Worm (Caenorhabditis elegans) whole organism, late embryonic: ENCODE data around the gene C49A9.3.

Experiments used
- C08G9.2 ChIP-seq: sonication (generic microtip); optimal IDR thresholded peaks from 2 replicates; lab custom pipeline; 2016; ENCODE audit warnings: mild to moderate bottlenecking, missing genetic modification characterization, moderate library complexity, missing compliant biosample characterization
- C38D4.7 ChIP-seq: fragments of 200-800 bp; sonication (Bioruptor generic); optimal IDR thresholded peaks from 2 replicates; lab custom pipeline; 2018; ENCODE audit warnings: mild to moderate bottlenecking, missing genetic modification characterization, moderate library complexity, missing compliant biosample characterization
- F13H6.1 ChIP-seq: sonication (generic microtip); optimal IDR thresholded peaks from 2 replicates; lab custom pipeline; 2016; ENCODE audit warnings: missing genetic modification characterization, missing compliant biosample characterization
- T23F11.4 ChIP-seq: fragments of 200-800 bp; sonication (Bioruptor generic); optimal IDR thresholded peaks from 2 replicates; lab custom pipeline; 2018; ENCODE audit warnings: mild to moderate bottlenecking, missing genetic modification characterization, missing compliant biosample characterization
- ahr-1 ChIP-seq: sonication (generic microtip); optimal IDR thresholded peaks from 2 replicates; lab custom pipeline; 2016; ENCODE audit warnings: missing genetic modification characterization, missing compliant biosample characterization
- ama-1 ChIP-seq: fragments of 150-350 bp; optimal IDR thresholded peaks from 2 replicates; lab custom pipeline; 2014
- ceh-14 ChIP-seq: sonication (generic microtip); optimal IDR thresholded peaks from 2 replicates; lab custom pipeline; 2016; ENCODE audit warnings: missing genotype, missing genetic modification characterization, missing compliant biosample characterization
- ceh-18 ChIP-seq: sonication (generic microtip); optimal IDR thresholded peaks from 2 replicates; lab custom pipeline; 2016; ENCODE audit warnings: missing genetic modification characterization, missing compliant biosample characterization
- ceh-19 ChIP-seq: fragments of 200-800 bp; sonication (Bioruptor generic); optimal IDR thresholded peaks from 2 replicates; lab custom pipeline; 2018; ENCODE audit warnings: mild to moderate bottlenecking, missing genetic modification characterization, missing compliant biosample characterization
- ceh-2 ChIP-seq: sonication (generic microtip); optimal IDR thresholded peaks from 2 replicates; lab custom pipeline; 2016; ENCODE audit warnings: missing genotype, missing genetic modification characterization, missing compliant biosample characterization
- ceh-22 ChIP-seq: sonication (generic microtip); optimal IDR thresholded peaks from 2 replicates; lab custom pipeline; 2017; ENCODE audit warnings: missing biosample characterization, missing genetic modification characterization
- ceh-24 ChIP-seq: sonication (generic microtip); optimal IDR thresholded peaks from 2 replicates; lab custom pipeline; 2016; ENCODE audit warnings: mild to moderate bottlenecking, missing genetic modification characterization, missing compliant biosample characterization
- ceh-30 ChIP-seq: fragments of 150-350 bp; optimal IDR thresholded peaks from 2 replicates; lab custom pipeline; 2014; ENCODE audit warnings: missing biosample characterization, missing genetic modification characterization
- ceh-45 ChIP-seq: fragments of 200-800 bp; sonication (Bioruptor generic); IDR thresholded peaks from 2 replicates; pipeline ENCODE4 v1.3.6; 2022; ENCODE audit warnings: missing genetic modification reagents, missing genetic modification characterization, missing compliant biosample characterization
- ceh-48 ChIP-seq: sonication (generic microtip); optimal IDR thresholded peaks from 2 replicates; lab custom pipeline; 2016; ENCODE audit warnings: missing genetic modification characterization, inconsistent platforms, missing compliant biosample characterization
- ceh-6 ChIP-seq: fragments of 200-800 bp; sonication (Bioruptor generic); optimal IDR thresholded peaks from 2 replicates; lab custom pipeline; 2018; ENCODE audit warnings: mild to moderate bottlenecking, missing genetic modification characterization, missing compliant biosample characterization
- dmd-4 ChIP-seq: sonication (generic microtip); optimal IDR thresholded peaks from 2 replicates; lab custom pipeline; 2016; ENCODE audit warnings: borderline replicate concordance, missing genetic modification characterization, missing compliant biosample characterization
- dve-1 ChIP-seq: sonication (generic microtip); optimal IDR thresholded peaks from 2 replicates; lab custom pipeline; 2017; ENCODE audit warnings: antibody characterized with exemption, mild to moderate bottlenecking, missing genetic modification characterization, missing compliant biosample characterization
- elt-2 ChIP-seq: sonication (generic microtip); optimal IDR thresholded peaks from 2 replicates; lab custom pipeline; 2016; ENCODE audit warnings: missing genetic modification reagents, missing genetic modification characterization, missing compliant biosample characterization
- ets-4 ChIP-seq: sonication (generic microtip); optimal IDR thresholded peaks from 2 replicates; lab custom pipeline; 2016; ENCODE audit warnings: missing genetic modification characterization, missing compliant biosample characterization
- fkh-6 ChIP-seq: sonication (generic microtip); optimal IDR thresholded peaks from 2 replicates; lab custom pipeline; 2016; ENCODE audit warnings: missing genetic modification characterization, missing compliant biosample characterization
- hlh-13 ChIP-seq: fragments of 200-800 bp; sonication (Bioruptor generic); optimal IDR thresholded peaks from 2 replicates; lab custom pipeline; 2018; ENCODE audit warnings: mild to moderate bottlenecking, missing genetic modification characterization, missing compliant biosample characterization
- hlh-6 ChIP-seq: sonication (generic microtip); optimal IDR thresholded peaks from 2 replicates; lab custom pipeline; 2016; ENCODE audit warnings: missing genotype, missing genetic modification characterization, missing compliant biosample characterization
- lim-6 ChIP-seq: sonication (generic microtip); optimal IDR thresholded peaks from 2 replicates; lab custom pipeline; 2016; ENCODE audit warnings: missing genetic modification characterization, missing compliant biosample characterization
- madf-2 ChIP-seq: sonication (generic microtip); optimal IDR thresholded peaks from 2 replicates; lab custom pipeline; 2017; ENCODE audit warnings: missing genetic modification characterization, missing compliant biosample characterization
- nfya-1 ChIP-seq: sonication (generic microtip); optimal IDR thresholded peaks from 2 replicates; lab custom pipeline; 2017; ENCODE audit warnings: missing genetic modification characterization, mild to moderate bottlenecking, missing compliant biosample characterization, antibody characterized with exemption, moderate library complexity
- nhr-232 ChIP-seq: sonication (generic microtip); optimal IDR thresholded peaks from 2 replicates; lab custom pipeline; 2016; ENCODE audit warnings: missing genetic modification characterization, missing compliant biosample characterization
- npax-4 ChIP-seq: sonication (generic microtip); optimal IDR thresholded peaks from 2 replicates; lab custom pipeline; 2016; ENCODE audit warnings: missing genetic modification characterization, missing compliant biosample characterization
- pag-3 ChIP-seq: sonication (generic microtip); optimal IDR thresholded peaks from 2 replicates; lab custom pipeline; 2016; ENCODE audit warnings: missing compliant biosample characterization, missing genetic modification characterization, borderline replicate concordance
- pat-9 ChIP-seq: fragments of 200-800 bp; sonication (Bioruptor generic); optimal IDR thresholded peaks from 2 replicates; lab custom pipeline; 2018; ENCODE audit warnings: mild to moderate bottlenecking, missing genetic modification characterization, moderate library complexity, missing compliant biosample characterization
- pax-1 ChIP-seq: fragments of 150-350 bp; optimal IDR thresholded peaks from 2 replicates; lab custom pipeline; 2014; ENCODE audit warnings: missing biosample characterization, missing genetic modification characterization
- pha-4 ChIP-seq: fragments of 150-350 bp; optimal IDR thresholded peaks from 2 replicates; lab custom pipeline; 2018; ENCODE audit warnings: missing biosample characterization, missing genetic modification reagents, missing genetic modification characterization
- pqm-1 ChIP-seq: sonication (generic microtip); optimal IDR thresholded peaks from 2 replicates; lab custom pipeline; 2016; ENCODE audit warnings: missing genetic modification characterization, missing compliant biosample characterization
- pros-1 ChIP-seq: fragments of 150-350 bp; optimal IDR thresholded peaks from 2 replicates; lab custom pipeline; 2014; ENCODE audit warnings: missing biosample characterization, missing genetic modification reagents, missing genetic modification characterization
- ref-2 ChIP-seq: sonication (generic microtip); optimal IDR thresholded peaks from 2 replicates; lab custom pipeline; 2016; ENCODE audit warnings: missing genetic modification characterization, missing compliant biosample characterization
- syd-9 ChIP-seq: sonication (generic microtip); optimal IDR thresholded peaks from 2 replicates; lab custom pipeline; 2016; ENCODE audit warnings: mild to moderate bottlenecking, missing genetic modification characterization, moderate library complexity, missing compliant biosample characterization
- tbx-2 ChIP-seq: sonication (generic microtip); optimal IDR thresholded peaks from 2 replicates; lab custom pipeline; 2016; ENCODE audit warnings: missing genetic modification characterization, missing compliant biosample characterization
- ttx-3 ChIP-seq: sonication (generic microtip); optimal IDR thresholded peaks from 2 replicates; lab custom pipeline; 2016; ENCODE audit warnings: missing genetic modification reagents, missing genetic modification characterization, missing compliant biosample characterization
- unc-42 ChIP-seq: sonication (generic microtip); optimal IDR thresholded peaks from 2 replicates; lab custom pipeline; 2016; ENCODE audit warnings: missing genotype, missing genetic modification characterization, missing compliant biosample characterization
- unc-55 ChIP-seq: sonication (generic microtip); optimal IDR thresholded peaks from 2 replicates; lab custom pipeline; 2017; ENCODE audit warnings: missing biosample characterization, missing genetic modification reagents, missing genetic modification characterization
- unc-86 ChIP-seq: sonication (generic microtip); optimal IDR thresholded peaks from 2 replicates; lab custom pipeline; 2016; ENCODE audit warnings: missing genetic modification characterization, missing compliant biosample characterization
- zip-5 ChIP-seq: sonication (generic microtip); optimal IDR thresholded peaks from 2 replicates; lab custom pipeline; 2016; ENCODE audit warnings: missing genetic modification characterization, missing compliant biosample characterization
- ztf-16 ChIP-seq: sonication (generic microtip); optimal IDR thresholded peaks from 2 replicates; lab custom pipeline; 2017; ENCODE audit warnings: missing genetic modification characterization, missing compliant biosample characterization

Gene C49A9.3

DNA sequence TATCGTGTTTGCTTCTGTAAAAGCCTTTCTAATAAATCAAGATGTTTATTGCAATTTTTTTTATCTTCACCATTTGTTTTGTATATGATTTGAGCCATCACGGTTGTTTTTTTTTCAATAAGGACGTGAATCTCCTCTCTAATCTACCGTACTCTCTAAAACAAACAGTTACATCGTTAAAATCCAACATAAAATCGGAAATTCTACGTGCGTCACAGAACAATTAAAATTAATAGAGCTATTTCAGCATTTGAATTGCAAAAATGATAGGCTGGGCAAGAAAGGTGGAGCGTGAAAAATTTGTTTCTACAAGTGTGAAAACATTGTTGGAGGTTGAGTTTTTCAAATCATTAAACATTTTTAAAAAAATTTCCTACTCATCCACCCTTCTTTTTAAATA is 8.5 kb upstream of the C49A9.3 start, which contains the start of gene C49A9.5:
C49A9.5 (plus strand) TSS at position 271 of the 400 bp plus-strand sequence.
- no peak for TF ChIP-seq pha-4 (tag; lab: Kevin White, UChicago)
- TF ChIP-seq tbx-2 (tag; lab: Kevin White, UChicago) = no peak
- no peak for TF ChIP-seq ref-2
- no peak for TF ChIP-seq pax-1 (tag; lab: Kevin White, UChicago)
- TF ChIP-seq lim-6 (tag; lab: Kevin White, UChicago) = no peak
- TF ChIP-seq hlh-6 = no peak
- no peak for TF ChIP-seq nfya-1 (tag; lab: Kevin White, UChicago)
- no peak for TF ChIP-seq ets-4 (tag; lab: Kevin White, UChicago)
- no peak for TF ChIP-seq hlh-13 (GFP tag; lab: Kevin White, UChicago)
- no peak for TF ChIP-seq ceh-22 (tag; lab: Kevin White, UChicago)
- TF ChIP-seq, all 69 proteins: peak for 0

DNA sequence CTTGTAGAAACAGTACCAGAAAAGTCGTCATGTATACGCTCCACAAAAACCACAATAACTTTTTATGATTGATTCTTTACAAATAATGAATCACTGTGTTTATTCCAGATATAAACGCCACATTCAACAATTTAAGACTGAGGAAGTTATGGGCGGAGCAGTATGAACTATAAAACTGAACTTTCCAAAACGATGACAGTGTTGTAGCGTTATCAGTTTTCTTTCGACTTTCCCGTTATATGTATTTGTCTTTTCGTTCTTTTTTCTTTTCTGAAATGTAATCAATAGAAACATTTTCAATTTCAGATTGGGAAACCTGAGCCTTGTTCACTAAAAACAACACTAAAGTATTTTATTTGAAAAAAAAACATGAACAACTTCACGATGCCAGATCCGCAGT is 4.8 kb upstream of the C49A9.3 start, which contains the start of gene C49A9.9:
C49A9.9 (plus strand) TSS at position 307 of the 400 bp plus-strand sequence.
- TF ChIP-seq ztf-16 (tag; lab: Kevin White, UChicago) (no peak), T23F11.4 (GFP tag; lab: Kevin White, UChicago) (no peak), ahr-1 (tag; lab: Kevin White, UChicago) (no peak), pros-1 (tag; lab: Kevin White, UChicago) (no peak), unc-42 (tag; lab: Kevin White, UChicago) (no peak), dmd-4 (tag; lab: Kevin White, UChicago) (no peak), pat-9 (tag; lab: Kevin White, UChicago) (no peak), ceh-18 (tag; lab: Kevin White, UChicago) (no peak), ceh-30 (tag; lab: Kevin White, UChicago) (no peak), unc-86 (tag; lab: Kevin White, UChicago) (no peak), pag-3 (no peak), pqm-1 (tag; lab: Kevin White, UChicago) (no peak), syd-9 (no peak), ceh-45 (GFP tag; lab: Robert Waterston, UW) (no peak), madf-2 (tag; lab: Kevin White, UChicago) (no peak), ceh-19 (GFP tag; lab: Kevin White, UChicago) (no peak), ceh-48 (no peak), pha-4 (tag; lab: Kevin White, UChicago) (no peak), ama-1 (lab: Kevin White, UChicago) (no peak), npax-4 (tag; lab: Kevin White, UChicago) (no peak)
- TF ChIP-seq, all 69 proteins: peak for 0

DNA sequence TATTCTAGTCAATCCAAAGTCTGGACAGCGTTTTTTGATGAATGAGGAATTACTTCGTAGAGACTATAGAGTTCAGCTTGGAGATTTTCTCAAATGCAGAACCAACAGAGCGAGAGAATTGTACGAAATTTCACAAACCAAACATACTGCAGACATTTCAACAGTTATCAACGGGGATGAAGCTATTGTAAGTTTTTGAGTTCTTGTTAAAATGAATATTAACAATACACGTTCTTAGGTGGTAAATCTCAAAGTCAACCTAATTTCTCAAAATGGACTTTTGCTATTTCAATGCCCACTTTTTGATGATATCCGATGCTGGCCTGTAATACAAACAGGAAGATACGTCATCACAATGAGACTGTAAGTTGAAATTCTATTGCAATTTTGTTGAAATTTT is 4.4 kb upstream of the C49A9.3 start:
- TF ChIP-seq pha-4 (tag; lab: Kevin White, UChicago) (no peak), ttx-3 (tag; lab: Kevin White, UChicago) (no peak), nfya-1 (tag; lab: Kevin White, UChicago) (no peak), ztf-16 (tag; lab: Kevin White, UChicago) (no peak), ceh-2 (tag; lab: Kevin White, UChicago) (no peak), fkh-6 (tag; lab: Kevin White, UChicago) (no peak), nhr-232 (no peak), ceh-24 (no peak), dve-1 (no peak), dmd-4 (tag; lab: Kevin White, UChicago) (no peak)

DNA sequence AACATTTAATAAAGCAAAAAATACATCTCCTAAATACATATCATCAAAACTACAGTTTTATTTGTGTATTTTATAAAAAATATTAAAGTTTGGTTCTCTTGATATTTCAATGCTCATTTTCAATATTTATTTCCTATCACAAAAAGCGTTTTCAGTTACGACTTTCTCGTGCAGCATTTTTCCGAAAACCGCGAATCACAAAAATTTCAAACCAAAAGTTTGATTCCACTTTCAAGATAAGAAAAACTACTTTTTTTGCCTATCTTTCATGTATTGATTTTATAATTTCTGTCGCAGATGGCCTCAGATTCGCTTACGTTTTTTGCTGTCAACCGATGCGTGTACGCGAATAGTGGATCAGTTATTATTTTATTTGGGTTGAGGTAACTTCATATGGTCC is 2.5 kb upstream of the C49A9.3 start, which contains the start of gene C49A9.4:
C49A9.4 (plus strand) TSS at position 265 of the 400 bp plus-strand sequence.
- TF ChIP-seq nfya-1 (tag; lab: Kevin White, UChicago) = no peak
- TF ChIP-seq zip-5 (tag; lab: Kevin White, UChicago) = no peak
- no peak for TF ChIP-seq C08G9.2 (tag; lab: Kevin White, UChicago)
- TF ChIP-seq ceh-19 (GFP tag; lab: Kevin White, UChicago) = no peak
- TF ChIP-seq ceh-14 (tag; lab: Kevin White, UChicago) = no peak
- no peak for TF ChIP-seq pha-4 (tag; lab: Kevin White, UChicago)
- TF ChIP-seq pat-9 (tag; lab: Kevin White, UChicago) = no peak
- TF ChIP-seq ceh-22 (tag; lab: Kevin White, UChicago) = no peak
- no peak for TF ChIP-seq lim-6 (tag; lab: Kevin White, UChicago)
- no peak for TF ChIP-seq ahr-1 (tag; lab: Kevin White, UChicago)
- TF ChIP-seq unc-55 (GFP tag; lab: Kevin White, UChicago) = no peak
- TF ChIP-seq ref-2 = no peak
- no peak for TF ChIP-seq C38D4.7 (GFP tag; lab: Kevin White, UChicago)
- TF ChIP-seq T23F11.4 (GFP tag; lab: Kevin White, UChicago) = no peak
- no peak for TF ChIP-seq F13H6.1
- no peak for TF ChIP-seq pag-3
- no peak for TF ChIP-seq elt-2 (tag; lab: Kevin White, UChicago)
- TF ChIP-seq ceh-6 (GFP tag; lab: Kevin White, UChicago) = no peak
